Fruit fly (Drosophila melanogaster) whole organism, adult: ENCODE data around the gene Cpr92A.

ENCODE experiments used
- CG11617 ChIP-seq: fragments of 200-800 bp; sonication (Bioruptor generic); optimal IDR thresholded peaks from 2 replicates; lab custom pipeline; 2017; ENCODE audit warnings: mild to moderate bottlenecking, missing biosample characterization, missing genetic modification reagents, missing genetic modification characterization
- CG33017 ChIP-seq: fragments of 200-800 bp; sonication (Bioruptor generic); optimal IDR thresholded peaks from 2 replicates; lab custom pipeline; 2018; ENCODE audit warnings: missing biosample characterization, mild to moderate bottlenecking, missing genetic modification characterization, moderate library complexity
- CG7101 ChIP-seq: fragments of 200-800 bp; sonication (Bioruptor generic); optimal IDR thresholded peaks from 2 replicates; lab custom pipeline; 2018; ENCODE audit warnings: missing biosample characterization, mild to moderate bottlenecking, missing genetic modification characterization, moderate library complexity
- Clk ChIP-seq: fragments of 200-800 bp; sonication (Bioruptor generic); optimal IDR thresholded peaks from 2 replicates; lab custom pipeline; 2017; ENCODE audit warnings: missing biosample characterization, missing genetic modification characterization
- Crg-1 ChIP-seq: fragments of 200-800 bp; sonication (Bioruptor generic); optimal IDR thresholded peaks from 2 replicates; lab custom pipeline; 2016; ENCODE audit warnings: missing biosample characterization, missing genetic modification characterization
- Mnt ChIP-seq: fragments of 200-800 bp; sonication (Bioruptor generic); optimal IDR thresholded peaks from 2 replicates; lab custom pipeline; 2016; ENCODE audit warnings: missing biosample characterization, mild to moderate bottlenecking, missing genetic modification characterization
- bab1 ChIP-seq: fragments of 200-800 bp; sonication (Bioruptor generic); optimal IDR thresholded peaks from 3 replicates; lab custom pipeline; 2019; ENCODE audit warnings: missing biosample characterization, mild to moderate bottlenecking, missing genetic modification characterization, moderate library complexity
- cic ChIP-seq: fragments of 200-800 bp; sonication (Bioruptor generic); optimal IDR thresholded peaks from 2 replicates; lab custom pipeline; 2017; ENCODE audit warnings: missing biosample characterization, mild to moderate bottlenecking, missing genetic modification characterization, moderate library complexity
- cnc ChIP-seq, 2 experiments: fragments of >200 bp; optimal IDR thresholded peaks; 2 replicates each; lab custom pipeline; 2017
- kay ChIP-seq: fragments of 200-800 bp; sonication (Bioruptor generic); peaks from one replicate; lab custom pipeline; 2016; ENCODE audit warnings: missing biosample characterization, missing genetic modification characterization, borderline replicate concordance
- ovo ChIP-seq: fragments of 200-800 bp; sonication (Bioruptor generic); optimal IDR thresholded peaks from 2 replicates; lab custom pipeline; 2016; ENCODE audit warnings: missing biosample characterization, missing genetic modification characterization
- tj ChIP-seq: fragments of 200-800 bp; sonication (Bioruptor generic); optimal IDR thresholded peaks from 3 replicates; lab custom pipeline; 2017; ENCODE audit warnings: missing biosample characterization, mild to moderate bottlenecking, missing genetic modification characterization, moderate library complexity
- toe ChIP-seq: fragments of 200-800 bp; sonication (Bioruptor generic); optimal IDR thresholded peaks from 2 replicates; lab custom pipeline; 2016; ENCODE audit warnings: missing biosample characterization, missing genetic modification characterization

DNA sequence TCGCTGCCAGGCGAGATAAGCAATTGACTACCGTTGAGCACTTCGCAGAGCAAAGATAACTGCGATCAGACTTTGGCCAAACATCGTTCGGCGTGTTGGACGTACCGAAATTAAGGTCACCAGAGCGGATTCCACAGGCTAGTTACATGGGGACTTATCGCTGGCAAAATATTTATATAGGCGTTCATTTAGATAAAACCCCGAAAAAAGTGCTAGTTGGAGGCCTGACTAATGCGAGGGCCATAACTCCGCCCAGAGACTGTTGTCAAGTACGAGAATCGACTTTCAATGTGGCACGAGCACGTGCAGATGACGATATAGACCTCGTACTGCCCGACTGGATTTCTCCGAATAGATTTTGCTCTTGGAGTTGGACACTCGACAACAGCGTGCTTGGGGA lies 21.2 kb upstream of the Cpr92A start:
- TF ChIP-seq Mnt = no peak
- no peak for TF ChIP-seq CG7101 (tag; lab: Kevin White, UChicago)
- no peak for TF ChIP-seq Clk
- no peak for TF ChIP-seq kay (GFP tag; lab: Kevin White, UChicago)
- TF ChIP-seq cic = no peak
- TF ChIP-seq CG33017 (tag; lab: Kevin White, UChicago) = no peak
- no peak for TF ChIP-seq bab1 (GFP tag; lab: Kevin White, UChicago)
- TF ChIP-seq toe (GFP tag; lab: Kevin White, UChicago) = no peak
- no peak for TF ChIP-seq CG11617 (GFP tag; lab: Kevin White, UChicago)
- no peak for TF ChIP-seq Crg-1 (GFP tag; lab: Kevin White, UChicago)
- no peak for TF ChIP-seq ovo (GFP tag; lab: Kevin White, UChicago)
- no peak for TF ChIP-seq tj (GFP tag; lab: Kevin White, UChicago)
- no peak for TF ChIP-seq cnc (optimal IDR thresholded peaks at IDR 0.05; lab: Kevin White, UChicago)
